Worm (Caenorhabditis elegans) whole organism, L4 larva: ENCODE data around the gene F47C12.13.

Experiments used
- saeg-2 ChIP-seq: fragments of 200-800 bp; sonication (Bioruptor generic); IDR thresholded peaks from 2 replicates; pipeline ENCODE4 v1.3.6; 2022; ENCODE audit warnings: missing genetic modification reagents, missing genetic modification characterization, missing compliant biosample characterization
- set-16 ChIP-seq: fragments of 200-800 bp; sonication (Bioruptor generic); IDR thresholded peaks from 2 replicates; pipeline ENCODE4 v1.3.6; 2022; ENCODE audit warnings: missing genetic modification reagents, missing genetic modification characterization, missing compliant biosample characterization
- snpc-4 ChIP-seq: fragments of 150-350 bp; optimal IDR thresholded peaks from 2 replicates; lab custom pipeline; 2014; ENCODE audit warnings: missing biosample characterization, missing genetic modification characterization

DNA sequence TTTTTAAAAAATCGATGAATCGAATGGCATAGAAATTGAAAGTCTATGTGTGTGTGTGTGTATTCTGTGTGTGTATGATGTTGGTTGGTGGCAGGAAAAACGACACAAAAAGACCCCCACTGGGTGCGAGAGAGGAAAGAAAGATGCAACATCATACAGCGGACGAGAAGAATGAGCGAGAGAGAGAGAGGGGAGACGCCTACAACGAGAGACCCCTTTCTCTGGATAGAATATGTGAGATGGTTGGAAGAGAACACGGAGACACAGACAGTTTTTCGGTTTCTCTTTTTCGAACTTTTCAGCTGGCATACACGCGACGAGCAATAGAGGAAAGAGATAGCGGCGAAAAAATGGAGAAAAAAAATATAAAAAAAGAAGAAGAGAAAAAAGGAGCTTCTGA, 25.6 kb upstream of the F47C12.13 start:
- TF ChIP-seq saeg-2 (GFP tag; lab: Robert Waterston, UW) = 0 out of 2 replicates have a peak, but pooled peaks have one; percentile 34
- TF ChIP-seq set-16 (GFP tag; lab: Robert Waterston, UW) = peak; percentile 44
- TF ChIP-seq snpc-4 (tag; lab: Kevin White, UChicago) = no peak
